Fruit fly (Drosophila melanogaster): ENCODE data around the gene mtrm.

The mtrm gene

DNA sequence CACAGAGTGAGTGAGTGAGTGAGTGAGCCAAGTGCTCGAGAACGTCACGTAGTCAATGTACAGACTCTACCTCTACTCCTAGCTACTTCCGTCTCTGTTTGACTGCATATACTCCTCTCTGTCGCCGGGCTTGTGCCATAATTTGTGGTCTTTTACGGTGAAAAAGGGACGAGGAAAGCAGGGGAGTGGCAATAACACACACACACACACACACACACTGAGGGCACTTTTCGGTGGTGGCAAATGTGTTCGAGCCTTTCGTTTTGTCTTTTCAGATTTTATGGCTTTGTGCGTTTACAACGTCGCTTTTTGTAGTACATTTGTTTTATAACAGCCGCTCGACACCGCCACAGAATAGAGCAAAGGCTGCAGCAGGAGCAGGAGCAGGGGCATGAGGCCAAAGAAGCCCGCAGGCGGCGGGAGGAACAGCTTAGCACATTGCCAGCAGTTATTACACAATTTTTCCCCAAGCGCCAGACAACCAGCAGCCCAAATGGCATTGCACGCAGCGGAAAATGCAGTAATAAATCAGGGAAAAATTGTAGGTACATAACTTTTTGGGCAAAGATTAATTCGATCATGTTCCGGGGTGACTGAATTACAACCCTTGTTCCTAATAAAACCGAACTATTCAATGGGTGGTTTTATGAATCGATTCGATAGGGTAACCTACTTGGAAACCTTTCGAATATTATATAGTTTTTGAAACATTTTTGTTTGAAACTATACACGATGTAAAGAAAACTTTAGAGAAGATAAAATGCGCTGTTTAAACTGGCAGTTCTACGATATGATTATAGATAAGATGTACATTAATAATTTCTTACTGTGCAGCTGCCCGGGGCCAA lies 46.2 kb downstream of the mtrm start (continued):
- TF ChIP-seq CG14860 (GFP tag; IDR thresholded peaks at IDR 0.05; ENCODE audit: partially characterized antibody) (no peak), CG30431 (GFP tag; optimal IDR thresholded peaks at IDR 0.05) (no peak), CG4360 (GFP tag; IDR thresholded peaks at IDR 0.05) (no peak), Dfd (GFP tag; optimal IDR thresholded peaks at IDR 0.05) (no peak), scrt (GFP tag; optimal IDR thresholded peaks at IDR 0.05) (no peak), CG9797 (GFP tag; optimal IDR thresholded peaks at IDR 0.05) (no peak), ttk (GFP tag; IDR thresholded peaks at IDR 0.05) (no peak), amos (GFP tag; IDR thresholded peaks at IDR 0.05; ENCODE audit: partially characterized antibody) (no peak; the same call in 1 of the 2 replicates), CG18599 (GFP tag; optimal IDR thresholded peaks at IDR 0.05) (no peak), pzg (GFP tag; optimal IDR thresholded peaks at IDR 0.05) (no peak), CG7372 (GFP tag; IDR thresholded peaks at IDR 0.05) (no peak), gce (GFP tag; IDR thresholded peaks at IDR 0.05) (no peak), sc (optimal IDR thresholded peaks at IDR 0.05) (no peak), sc (GFP tag; optimal IDR thresholded peaks at IDR 0.05) (no peak), CG18476 (GFP tag; optimal IDR thresholded peaks at IDR 0.05) (no peak), CG13287 (GFP tag; IDR thresholded peaks at IDR 0.05; ENCODE audit: partially characterized antibody) (no peak), lab (GFP tag; optimal IDR thresholded peaks at IDR 0.05) (no peak), pb (GFP tag; optimal IDR thresholded peaks at IDR 0.05) (no peak), Nf-YC (tag; optimal IDR thresholded peaks at IDR 0.05) (no peak), Hr3 (GFP tag; optimal IDR thresholded peaks at IDR 0.05) (no peak), CG30403 (GFP tag; optimal IDR thresholded peaks at IDR 0.05) (peak; percentile 36), pita (GFP tag; optimal IDR thresholded peaks at IDR 0.05) (no peak), ken (GFP tag; IDR thresholded peaks at IDR 0.05) (no peak), CG4282 (GFP tag; optimal IDR thresholded peaks at IDR 0.05) (no peak), Asciz (GFP tag; optimal IDR thresholded peaks at IDR 0.05) (no peak), Dip3 (GFP tag; optimal IDR thresholded peaks at IDR 0.05) (no peak), cg (GFP tag; optimal IDR thresholded peaks at IDR 0.05) (peak; percentile 73), CG10321 (GFP tag; IDR thresholded peaks at IDR 0.05) (no peak), CG8478 (optimal IDR thresholded peaks at IDR 0.05) (no peak), CoRest (tag; optimal IDR thresholded peaks at IDR 0.05) (peak; percentile 14), CG15696 (tag; optimal IDR thresholded peaks at IDR 0.05) (no peak), Taf1 (GFP tag; IDR thresholded peaks at IDR 0.05) (no peak), dati (GFP tag; IDR thresholded peaks at IDR 0.05) (no peak), CG1603 (tag; optimal IDR thresholded peaks at IDR 0.05) (no peak), toy (GFP tag; IDR thresholded peaks at IDR 0.05) (no peak), fu2 (GFP tag; optimal IDR thresholded peaks at IDR 0.05) (no peak), pan (optimal IDR thresholded peaks at IDR 0.05) (no peak), pan (GFP tag; optimal IDR thresholded peaks at IDR 0.05 in 1 of 2, IDR thresholded peaks at IDR 0.05 in 1 of 2) (peak in 1 of 2 experiments; percentile 33), CG31224 (GFP tag; IDR thresholded peaks at IDR 0.05) (no peak), mld (GFP tag; IDR thresholded peaks at IDR 0.05; ENCODE audit: partially characterized antibody) (no peak), zfh1 (GFP tag; IDR thresholded peaks at IDR 0.05) (no peak), Dll (GFP tag; IDR thresholded peaks at IDR 0.05; ENCODE audit: partially characterized antibody) (0 out of 4 replicates have a peak, but pooled peaks have one; percentile 15)
